Fruit fly (Drosophila melanogaster) whole organism, embryonic: Measurements from ENCODE around the gene Btnd.

ENCODE experiments used
- CG10959 ChIP-seq: fragments of 200-800 bp; sonication (Bioruptor generic); IDR thresholded peaks from 2 replicates; pipeline ENCODE4 v1.3.6; 2022; ENCODE audit warnings: missing biosample characterization, missing genetic modification characterization
- CG11723 ChIP-seq: fragments of 200-800 bp; sonication (Bioruptor generic); optimal IDR thresholded peaks from 2 replicates; lab custom pipeline; 2017; ENCODE audit warnings: missing biosample characterization, mild to moderate bottlenecking, missing genetic modification characterization
- CG13894 ChIP-seq: fragments of 200-800 bp; sonication (Bioruptor generic); optimal IDR thresholded peaks from 3 replicates; lab custom pipeline; 2018; ENCODE audit warnings: missing biosample characterization, mild to moderate bottlenecking, missing genetic modification characterization, moderate library complexity
- CG14014 ChIP-seq: fragments of 200-800 bp; sonication (Bioruptor generic); IDR thresholded peaks from 2 replicates; pipeline ENCODE4 v1.3.6; 2022; ENCODE audit warnings: missing biosample characterization, missing genetic modification characterization
- CG15073 ChIP-seq: fragments of 200-800 bp; sonication (Bioruptor generic); optimal IDR thresholded peaks from 2 replicates; lab custom pipeline; 2016; ENCODE audit warnings: missing biosample characterization, missing genetic modification characterization
- CG15696 ChIP-seq: fragments of 200-800 bp; sonication (Bioruptor generic); optimal IDR thresholded peaks from 2 replicates; lab custom pipeline; 2019; ENCODE audit warnings: missing biosample characterization, mild to moderate bottlenecking, missing genetic modification characterization, moderate library complexity
- CG17802 ChIP-seq: fragments of 200-800 bp; sonication (Bioruptor generic); optimal IDR thresholded peaks from 2 replicates; lab custom pipeline; 2018; ENCODE audit warnings: missing biosample characterization, mild to moderate bottlenecking, missing genetic modification characterization, moderate library complexity
- CG18619 ChIP-seq: fragments of 200-800 bp; sonication (Bioruptor generic); optimal IDR thresholded peaks from 3 replicates; lab custom pipeline; 2017; ENCODE audit warnings: missing biosample characterization, mild to moderate bottlenecking, missing genetic modification characterization
- CG2116 ChIP-seq: fragments of 200-800 bp; sonication (Bioruptor generic); optimal IDR thresholded peaks from 3 replicates; lab custom pipeline; 2018; ENCODE audit warnings: missing biosample characterization, mild to moderate bottlenecking, missing genetic modification characterization
- CG2678 ChIP-seq: fragments of 200-800 bp; sonication (Bioruptor generic); optimal IDR thresholded peaks from 3 replicates; lab custom pipeline; 2019; ENCODE audit warnings: missing biosample characterization, mild to moderate bottlenecking, missing genetic modification characterization, moderate library complexity
- CG2712 ChIP-seq: fragments of 200-800 bp; optimal IDR thresholded peaks from 3 replicates; lab custom pipeline; 2019; ENCODE audit warnings: missing biosample characterization, mild to moderate bottlenecking, missing genetic modification characterization, moderate library complexity
- CG2889 ChIP-seq: fragments of 200-800 bp; sonication (Bioruptor generic); IDR thresholded peaks from 3 replicates; pipeline ENCODE4 v1.3.6; 2022; ENCODE audit warnings: missing biosample characterization, missing genetic modification characterization
- CG3163 ChIP-seq: fragments of 200-800 bp; sonication (Bioruptor generic); optimal IDR thresholded peaks from 3 replicates; lab custom pipeline; 2016; ENCODE audit warnings: missing biosample characterization, missing genetic modification characterization
- CG3407 ChIP-seq: fragments of 200-800 bp; sonication (Bioruptor generic); optimal IDR thresholded peaks from 2 replicates; lab custom pipeline; 2018; ENCODE audit warnings: missing biosample characterization, mild to moderate bottlenecking, missing genetic modification characterization
- CG7357 ChIP-seq: fragments of 200-800 bp; sonication (Bioruptor generic); IDR thresholded peaks from 3 replicates; pipeline ENCODE4 v1.3.6; 2022; ENCODE audit warnings: missing biosample characterization, missing genetic modification characterization
- CG7745 ChIP-seq: fragments of 200-800 bp; sonication (Bioruptor generic); optimal IDR thresholded peaks from 2 replicates; lab custom pipeline; 2018; ENCODE audit warnings: missing biosample characterization, mild to moderate bottlenecking, missing genetic modification characterization, moderate library complexity
- CG9609 ChIP-seq: fragments of 200-800 bp; sonication (Bioruptor generic); optimal IDR thresholded peaks from 3 replicates; lab custom pipeline; 2016; ENCODE audit warnings: missing biosample characterization, missing genetic modification characterization
- CHES-1-like ChIP-seq: fragments of 200-800 bp; sonication (Bioruptor generic); optimal IDR thresholded peaks from 2 replicates; lab custom pipeline; 2016; ENCODE audit warnings: missing biosample characterization, missing genetic modification characterization
- Chrac-16 ChIP-seq: fragments of 200-800 bp; sonication (Bioruptor generic); optimal IDR thresholded peaks from 3 replicates; lab custom pipeline; 2016; ENCODE audit warnings: missing biosample characterization, missing genetic modification characterization
- D19B ChIP-seq: fragments of 200-800 bp; sonication (Bioruptor generic); optimal IDR thresholded peaks from 2 replicates; lab custom pipeline; 2017; ENCODE audit warnings: missing biosample characterization, mild to moderate bottlenecking, missing genetic modification characterization
- Dll ChIP-seq: fragments of 200-800 bp; sonication (Bioruptor generic); IDR thresholded peaks from 4 replicates; pipeline ENCODE4 v1.3.6; 2022; ENCODE audit warnings: missing biosample characterization, missing genetic modification characterization; ENCODE audit not compliant: partially characterized antibody
- Doc3 ChIP-seq: fragments of 200-800 bp; sonication (Bioruptor generic); IDR thresholded peaks from 3 replicates; pipeline ENCODE4 v1.3.6; 2022; ENCODE audit warnings: missing biosample characterization, missing genetic modification characterization; ENCODE audit not compliant: partially characterized antibody
- Max ChIP-seq: fragments of 200-800 bp; sonication (Bioruptor generic); optimal IDR thresholded peaks from 2 replicates; lab custom pipeline; 2016; ENCODE audit warnings: missing biosample characterization, mild to moderate bottlenecking, missing genetic modification characterization
- Meics ChIP-seq: fragments of 200-800 bp; sonication (Bioruptor generic); optimal IDR thresholded peaks from 2 replicates; lab custom pipeline; 2017; ENCODE audit warnings: missing biosample characterization, mild to moderate bottlenecking, missing genetic modification characterization
- NK7.1 ChIP-seq: fragments of 200-800 bp; sonication (Bioruptor generic); optimal IDR thresholded peaks from 3 replicates; lab custom pipeline; 2016; ENCODE audit warnings: missing biosample characterization, missing genetic modification characterization
- Oli ChIP-seq: fragments of 200-800 bp; sonication (Bioruptor generic); optimal IDR thresholded peaks from 2 replicates; lab custom pipeline; 2018; ENCODE audit warnings: missing biosample characterization, mild to moderate bottlenecking, missing genetic modification characterization, moderate library complexity
- PHDP ChIP-seq: fragments of 200-800 bp; sonication (Bioruptor generic); optimal IDR thresholded peaks from 3 replicates; lab custom pipeline; 2018; ENCODE audit warnings: missing biosample characterization, mild to moderate bottlenecking, missing genetic modification characterization, moderate library complexity
- Ravus ChIP-seq: fragments of 200-800 bp; sonication (Bioruptor generic); IDR thresholded peaks from 2 replicates; pipeline ENCODE4 v1.3.6; 2022; ENCODE audit warnings: missing biosample characterization, missing genetic modification characterization
- Sox102F ChIP-seq: fragments of 200-800 bp; sonication (Bioruptor generic); optimal IDR thresholded peaks from 2 replicates; lab custom pipeline; 2018; ENCODE audit warnings: missing biosample characterization, mild to moderate bottlenecking, missing genetic modification characterization, moderate library complexity
- YL-1 ChIP-seq: fragments of 200-800 bp; sonication (Bioruptor generic); optimal IDR thresholded peaks from 3 replicates; lab custom pipeline; 2017; ENCODE audit warnings: missing biosample characterization, mild to moderate bottlenecking, missing genetic modification characterization
- ab ChIP-seq: fragments of 200-800 bp; sonication (Bioruptor generic); optimal IDR thresholded peaks from 2 replicates; lab custom pipeline; 2016; ENCODE audit warnings: missing biosample characterization, missing genetic modification characterization
- abd-A ChIP-seq: fragments of 200-800 bp; sonication (Bioruptor generic); optimal IDR thresholded peaks from 3 replicates; lab custom pipeline; 2019; ENCODE audit warnings: missing biosample characterization, mild to moderate bottlenecking, missing genetic modification characterization, moderate library complexity
- amos ChIP-seq: fragments of 200-800 bp; sonication (Bioruptor generic); IDR thresholded peaks from 2 replicates; pipeline ENCODE4 v1.3.6; 2022; ENCODE audit warnings: missing biosample characterization, missing genetic modification characterization; ENCODE audit not compliant: partially characterized antibody
- chn ChIP-seq: fragments of 200-800 bp; sonication (Bioruptor generic); optimal IDR thresholded peaks from 2 replicates; lab custom pipeline; 2016; ENCODE audit warnings: missing biosample characterization, missing genetic modification characterization
- crol ChIP-seq: fragments of 200-800 bp; sonication (Bioruptor generic); IDR thresholded peaks from 2 replicates; pipeline ENCODE4 v1.3.6; 2022; ENCODE audit warnings: missing biosample characterization, missing genetic modification characterization
- dimm ChIP-seq: fragments of 200-800 bp; sonication (Bioruptor generic); IDR thresholded peaks from 2 replicates; pipeline ENCODE4 v1.3.6; 2022; ENCODE audit warnings: missing biosample characterization, missing genetic modification characterization
- disco-r ChIP-seq: fragments of 200-800 bp; sonication (Bioruptor generic); optimal IDR thresholded peaks from 2 replicates; lab custom pipeline; 2016; ENCODE audit warnings: missing biosample characterization, missing genetic modification characterization
- en ChIP-seq: fragments of 200-800 bp; sonication (Bioruptor generic); optimal IDR thresholded peaks from 2 replicates; lab custom pipeline; 2016; ENCODE audit warnings: missing biosample characterization, missing genetic modification characterization
- gcm ChIP-seq: fragments of 200-800 bp; sonication (Bioruptor generic); optimal IDR thresholded peaks from 2 replicates; lab custom pipeline; 2019; ENCODE audit warnings: missing biosample characterization, mild to moderate bottlenecking, missing genetic modification characterization, moderate library complexity
- gfzf ChIP-seq: fragments of 200-800 bp; sonication (Bioruptor generic); optimal IDR thresholded peaks from 2 replicates; lab custom pipeline; 2016; ENCODE audit warnings: missing biosample characterization, mild to moderate bottlenecking, missing genetic modification characterization, moderate library complexity
- gro ChIP-seq: fragments of 200-800 bp; sonication (Bioruptor generic); optimal IDR thresholded peaks from 2 replicates; lab custom pipeline; 2016; ENCODE audit warnings: missing biosample characterization, missing genetic modification characterization
- gt ChIP-seq: fragments of 200-800 bp; sonication (Bioruptor generic); IDR thresholded peaks from 2 replicates; pipeline ENCODE4 v1.3.6; 2022; ENCODE audit warnings: missing biosample characterization, missing genetic modification characterization
- jigr1 ChIP-seq: fragments of 200-800 bp; sonication (Bioruptor generic); IDR thresholded peaks from 3 replicates; pipeline ENCODE4 v1.3.6; 2022; ENCODE audit warnings: missing biosample characterization, missing genetic modification characterization
- knrl ChIP-seq: fragments of 200-800 bp; sonication (Bioruptor generic); IDR thresholded peaks from 3 replicates; pipeline ENCODE4 v1.3.6; 2022; ENCODE audit warnings: missing biosample characterization, missing genetic modification characterization; ENCODE audit not compliant: partially characterized antibody
- nerfin-1 ChIP-seq: fragments of 200-800 bp; sonication (Bioruptor generic); optimal IDR thresholded peaks from 3 replicates; lab custom pipeline; 2019; ENCODE audit warnings: missing biosample characterization, mild to moderate bottlenecking, missing genetic modification characterization, moderate library complexity
- nerfin-2 ChIP-seq: fragments of 200-800 bp; sonication (Bioruptor generic); IDR thresholded peaks from 2 replicates; pipeline ENCODE4 v1.3.6; 2022; ENCODE audit warnings: missing biosample characterization, missing genetic modification characterization; ENCODE audit not compliant: partially characterized antibody
- sna ChIP-seq: fragments of 200-800 bp; sonication (Bioruptor generic); IDR thresholded peaks from 2 replicates; pipeline ENCODE4 v1.3.6; 2022; ENCODE audit warnings: missing biosample characterization, missing genetic modification characterization; ENCODE audit not compliant: partially characterized antibody
- tin ChIP-seq: fragments of 200-800 bp; sonication (Bioruptor generic); optimal IDR thresholded peaks from 3 replicates; lab custom pipeline; 2016; ENCODE audit warnings: missing biosample characterization, missing genetic modification characterization
- tx ChIP-seq: fragments of 200-800 bp; sonication (Bioruptor generic); optimal IDR thresholded peaks from 2 replicates; lab custom pipeline; 2016; ENCODE audit warnings: missing biosample characterization, missing genetic modification characterization
- unc-4 ChIP-seq: fragments of 200-800 bp; sonication (Bioruptor generic); IDR thresholded peaks from 2 replicates; pipeline ENCODE4 v1.3.6; 2022; ENCODE audit warnings: missing biosample characterization, missing genetic modification characterization; ENCODE audit not compliant: partially characterized antibody

The Btnd gene

DNA sequence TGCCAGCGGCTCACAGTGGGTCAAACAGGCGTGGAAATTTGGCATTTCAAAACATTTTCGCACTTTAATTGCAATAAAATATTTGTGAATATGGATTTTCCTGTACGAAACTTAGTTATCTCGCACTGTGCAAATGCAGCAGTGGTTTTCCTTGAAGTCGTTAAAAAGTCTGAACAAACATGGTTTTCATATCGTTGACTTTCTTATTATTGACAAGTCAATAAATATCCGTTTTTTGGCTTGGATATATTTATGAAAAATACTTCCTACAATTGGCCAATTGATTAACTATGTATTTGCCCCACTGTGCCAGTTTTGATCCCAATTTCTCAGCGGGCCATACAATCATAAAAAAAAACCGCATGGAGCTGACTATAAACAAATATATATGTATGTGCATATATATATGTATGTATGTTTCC is 46.3 kb upstream of the Btnd start (continued):
- TF ChIP-seq gro (GFP tag; lab: Kevin White, UChicago): peak; percentile 88
- TF ChIP-seq knrl: peak; percentile 40; the same call in 1 of the 3 replicates
- peak; percentile 90 for TF ChIP-seq CG10959 (GFP tag; lab: Robert Waterston, UW)
- TF ChIP-seq CG2678 (tag; lab: Kevin White, UChicago): peak; percentile 97
- TF ChIP-seq CG2889 (GFP tag; lab: Robert Waterston, UW): peak; percentile 82
- no peak for TF ChIP-seq Doc3 (GFP tag; lab: Robert Waterston, UW)
- TF ChIP-seq CG2116: peak; percentile 84
- peak; percentile 95 for TF ChIP-seq CG9609 (GFP tag; lab: Kevin White, UChicago)
- TF ChIP-seq CG15073: peak; percentile 82
- TF ChIP-seq tin (GFP tag; lab: Kevin White, UChicago): peak; percentile 95
- peak; percentile 93 for TF ChIP-seq CG3407
- TF ChIP-seq en (GFP tag; lab: Kevin White, UChicago): peak; percentile 96
- TF ChIP-seq Oli: peak; percentile 99
- peak; percentile 94 for TF ChIP-seq CG11723 (GFP tag; lab: Kevin White, UChicago)
- peak; percentile 73 for TF ChIP-seq CG13894 (tag; lab: Kevin White, UChicago)
- TF ChIP-seq abd-A: peak; percentile 31
- peak; percentile 61 for TF ChIP-seq YL-1
- peak; percentile 95 for TF ChIP-seq CG18619
- TF ChIP-seq CG14014 (GFP tag; lab: Robert Waterston, UW): peak; percentile 91
- peak; percentile 99 for TF ChIP-seq Sox102F (GFP tag; lab: Kevin White, UChicago)
- peak; percentile 91 for TF ChIP-seq CHES-1-like
- TF ChIP-seq Chrac-16 (GFP tag; lab: Kevin White, UChicago): peak; percentile 94
- peak; percentile 95 for TF ChIP-seq gcm (GFP tag; lab: Kevin White, UChicago)
- TF ChIP-seq CG17802 (tag; lab: Kevin White, UChicago): peak; percentile 80
- TF ChIP-seq ab (GFP tag; lab: Kevin White, UChicago): peak; percentile 92
- TF ChIP-seq Ravus (GFP tag; lab: Robert Waterston, UW): peak; percentile 83
- peak; percentile 96 for TF ChIP-seq PHDP (tag; lab: Kevin White, UChicago)
- TF ChIP-seq amos (GFP tag; lab: Robert Waterston, UW): no peak
- TF ChIP-seq dimm (GFP tag; lab: Robert Waterston, UW): peak; percentile 91
- peak; percentile 36; the same call in 1 of the 2 replicates for TF ChIP-seq nerfin-2 (GFP tag; lab: Robert Waterston, UW)
- TF ChIP-seq CG3163 (GFP tag; lab: Kevin White, UChicago): peak; percentile 82
- peak; percentile 97 for TF ChIP-seq Max (GFP tag; lab: Kevin White, UChicago)
- no peak for TF ChIP-seq unc-4
- peak; percentile 97 for TF ChIP-seq chn (GFP tag; lab: Kevin White, UChicago)
- peak; percentile 94 for TF ChIP-seq tx (GFP tag; lab: Kevin White, UChicago)
- peak; percentile 92 for TF ChIP-seq nerfin-1 (tag; lab: Kevin White, UChicago)
- TF ChIP-seq CG2712 (tag; lab: Kevin White, UChicago): peak; percentile 96
- peak; percentile 81 for TF ChIP-seq CG15696 (tag; lab: Kevin White, UChicago)
- no peak for TF ChIP-seq CG7745 (tag; lab: Kevin White, UChicago)
- peak; percentile 95 for TF ChIP-seq Meics (GFP tag; lab: Kevin White, UChicago)
- peak; percentile 85 for TF ChIP-seq gt
- peak; percentile 87 for TF ChIP-seq CG7357 (GFP tag; lab: Robert Waterston, UW)
- TF ChIP-seq D19B: peak; percentile 80
- no peak for TF ChIP-seq Dll (GFP tag; lab: Robert Waterston, UW)
- peak; percentile 93 for TF ChIP-seq jigr1 (GFP tag; lab: Robert Waterston, UW)
- peak; percentile 90 for TF ChIP-seq NK7.1 (GFP tag; lab: Kevin White, UChicago)
- 0 out of 2 replicates have a peak, but pooled peaks have one; percentile 33 for TF ChIP-seq sna (GFP tag; lab: Robert Waterston, UW)
- TF ChIP-seq gfzf: peak; percentile 4
- peak; percentile 45; the same call in 1 of the 2 replicates for TF ChIP-seq crol (GFP tag; lab: Robert Waterston, UW)
- peak; percentile 93 for TF ChIP-seq disco-r (GFP tag; lab: Kevin White, UChicago)
